Fruit fly (Drosophila melanogaster): ENCODE results near the gene CG3769.

The CG3769 gene

DNA sequence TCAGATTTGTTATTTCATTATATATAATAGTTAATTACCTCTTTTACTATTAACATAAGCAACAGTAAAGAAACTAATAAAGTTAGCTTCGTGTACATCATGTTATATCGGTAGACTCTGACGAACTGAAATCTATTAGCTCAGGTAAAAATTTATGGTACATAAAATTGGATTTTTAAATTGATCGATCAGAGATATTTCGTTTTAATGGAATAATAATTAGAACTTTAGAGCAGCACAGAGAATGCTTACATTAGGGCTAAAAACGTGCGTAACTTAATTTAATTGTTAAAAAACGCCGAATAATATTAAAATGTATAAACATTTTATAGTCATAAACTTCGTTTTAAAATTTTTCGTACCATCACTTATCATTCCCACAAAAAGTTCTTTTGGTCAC, 5.4 kb downstream of the CG3769 start, which contains the start of gene CG33723:
TSS of gene CG33723 (minus strand) at position 101 of the 400 bp plus-strand sequence.
- TF ChIP-seq CG10348 (GFP tag; IDR thresholded peaks at IDR 0.05) (no peak), CG13204 (GFP tag; optimal IDR thresholded peaks at IDR 0.05) (no peak), rn (GFP tag; IDR thresholded peaks at IDR 0.05) (no peak)

dm6 chr2L:9442795-9443287, 7.6 kb downstream of the CG3769 start:
- TF ChIP-seq CG8159 (tag; optimal IDR thresholded peaks at IDR 0.05): no peak
- TF ChIP-seq CG17806 (tag; optimal IDR thresholded peaks at IDR 0.05): no peak
- TF ChIP-seq CG32121 (GFP tag; IDR thresholded peaks at IDR 0.05): no peak
- TF ChIP-seq CG8301 (tag; optimal IDR thresholded peaks at IDR 0.05): no peak
- TF ChIP-seq D1 (tag; optimal IDR thresholded peaks at IDR 0.05): no peak
- TF ChIP-seq CG4496 (GFP tag; IDR thresholded peaks at IDR 0.05): no peak
- TF ChIP-seq CG12605 (GFP tag; IDR thresholded peaks at IDR 0.05): no peak
- TF ChIP-seq rn (GFP tag; IDR thresholded peaks at IDR 0.05): no peak
- TF ChIP-seq fd96Ca (GFP tag; IDR thresholded peaks at IDR 0.05): no peak

DNA sequence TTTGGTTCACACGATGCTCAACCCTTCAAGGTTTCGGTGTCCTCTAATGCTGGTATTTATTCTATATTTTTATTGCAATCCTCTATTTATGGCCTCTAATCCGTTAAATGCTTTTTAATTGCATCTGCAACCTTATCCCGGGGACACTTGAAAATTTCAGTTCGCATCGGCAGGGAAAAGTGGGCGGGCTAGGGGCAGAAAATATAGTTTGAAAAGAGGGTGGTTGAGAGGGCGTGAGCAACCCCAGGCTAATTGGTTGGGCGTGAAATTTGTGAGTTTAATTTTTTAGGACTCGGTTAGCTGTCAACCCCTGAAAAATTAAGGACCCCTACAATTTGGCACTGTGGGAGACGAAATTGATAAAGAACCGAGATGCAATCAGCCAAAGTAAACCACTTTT, 10.6 kb downstream of the CG3769 start:
- TF ChIP-seq CG12605 (GFP tag; IDR thresholded peaks at IDR 0.05): no peak

dm6 chr2L:9446398-9446945, 11.3 kb downstream of the CG3769 start:
- peak; percentile 93 for TF ChIP-seq EcR (GFP tag; optimal IDR thresholded peaks at IDR 0.05)
- TF ChIP-seq Snoo (tag; optimal IDR thresholded peaks at IDR 0.05): no peak
- no peak for TF ChIP-seq Ets98B (GFP tag; IDR thresholded peaks at IDR 0.05)
- TF ChIP-seq CG17806 (tag; optimal IDR thresholded peaks at IDR 0.05): no peak
- TF ChIP-seq gl (tag; optimal IDR thresholded peaks at IDR 0.05): no peak
- no peak for TF ChIP-seq CG9948 (tag; optimal IDR thresholded peaks at IDR 0.05)

- TF ChIP-seq D1 (tag; optimal IDR thresholded peaks at IDR 0.05) (no peak), rn (GFP tag; IDR thresholded peaks at IDR 0.05) (peak; percentile 55), CG34367 (tag; optimal IDR thresholded peaks at IDR 0.05) (peak; percentile 48), CG8159 (tag; optimal IDR thresholded peaks at IDR 0.05) (peak; percentile 69), CG15710 (tag; optimal IDR thresholded peaks at IDR 0.05) (peak; percentile 57), Snoo (tag; optimal IDR thresholded peaks at IDR 0.05) (peak; percentile 12), CG9948 (tag; optimal IDR thresholded peaks at IDR 0.05) (peak; percentile 69), CG32121 (GFP tag; IDR thresholded peaks at IDR 0.05) (peak; percentile 73), CG12605 (GFP tag; IDR thresholded peaks at IDR 0.05) (0 out of 2 replicates have a peak, but pooled peaks have one; percentile 10), CG13204 (GFP tag; optimal IDR thresholded peaks at IDR 0.05) (no peak), CG4496 (GFP tag; IDR thresholded peaks at IDR 0.05) (peak; percentile 82), EcR (GFP tag; optimal IDR thresholded peaks at IDR 0.05) (no peak), CG14655 (GFP tag; optimal IDR thresholded peaks at IDR 0.05) (peak; percentile 74), Pif1A (GFP tag; optimal IDR thresholded peaks at IDR 0.05) (peak; percentile 54), CG10348 (GFP tag; IDR thresholded peaks at IDR 0.05) (no peak), CG8301 (tag; optimal IDR thresholded peaks at IDR 0.05) (peak; percentile 56), fd96Ca (GFP tag; IDR thresholded peaks at IDR 0.05) (no peak), CG17806 (tag; optimal IDR thresholded peaks at IDR 0.05) (peak; percentile 62), Ets98B (GFP tag; IDR thresholded peaks at IDR 0.05) (peak; percentile 44; the same call in 1 of the 2 replicates), Pif1B (GFP tag; optimal IDR thresholded peaks at IDR 0.05) (peak; percentile 40), gl (tag; optimal IDR thresholded peaks at IDR 0.05) (no peak)
Measured at dm6 chr2L:9447816-9448215, 12.6 kb downstream of the CG3769 start.

- TF ChIP-seq EcR (GFP tag; optimal IDR thresholded peaks at IDR 0.05) (peak; percentile 57), CG14655 (GFP tag; optimal IDR thresholded peaks at IDR 0.05) (peak; percentile 2), fd96Ca (GFP tag; IDR thresholded peaks at IDR 0.05) (no peak), Snoo (tag; optimal IDR thresholded peaks at IDR 0.05) (peak; percentile 20)
Measured at dm6 chr2L:9448322-9449256, 13.4 kb downstream of the CG3769 start.

Measured in whole organism, pupa.